Fruit fly (Drosophila melanogaster): ENCODE measurements around the gene TpnC73F.
A peak's percentile ranks its signal among the peaks of the same experiment; 100 is the strongest.

The TpnC73F gene

dm6 chr3L:17004218-17004759, 41.6 kb upstream of the TpnC73F start (continued):
- peak; percentile 98 for TF ChIP-seq sens (GFP tag)
- 0 out of 2 replicates have a peak, but pooled peaks have one; percentile 25 for TF ChIP-seq CG8765 (GFP tag; IDR thresholded peaks at IDR 0.05)
- peak; percentile 83 for TF ChIP-seq CG7357 (GFP tag; IDR thresholded peaks at IDR 0.05)
- 0 out of 3 replicates have a peak, but pooled peaks have one; percentile 19 for TF ChIP-seq sr (GFP tag; IDR thresholded peaks at IDR 0.05)
- no peak for TF ChIP-seq exex (tag; optimal IDR thresholded peaks at IDR 0.05)
- TF ChIP-seq CG2120 (GFP tag; optimal IDR thresholded peaks at IDR 0.05): peak; percentile 93
- TF ChIP-seq CG9727 (GFP tag; optimal IDR thresholded peaks at IDR 0.05): peak; percentile 85
- peak; percentile 73 for TF ChIP-seq ewg (GFP tag; optimal IDR thresholded peaks at IDR 0.05)
- TF ChIP-seq CG7987 (GFP tag; optimal IDR thresholded peaks at IDR 0.05): peak; percentile 36
- TF ChIP-seq Dek (tag; optimal IDR thresholded peaks at IDR 0.05): peak; percentile 88
- peak; percentile 38 for TF ChIP-seq wek (GFP tag; optimal IDR thresholded peaks at IDR 0.05)
- peak; percentile 75 for TF ChIP-seq CG31224 (GFP tag; IDR thresholded peaks at IDR 0.05)
- peak; percentile 88 to 90 for TF ChIP-seq dpn (GFP tag; optimal IDR thresholded peaks at IDR 0.05)
- peak; percentile 57; the same call in 1 of the 3 replicates for TF ChIP-seq ci (GFP tag; IDR thresholded peaks at IDR 0.05)
- TF ChIP-seq CG12769 (tag; optimal IDR thresholded peaks at IDR 0.05): peak; percentile 66
- peak; percentile 60 for TF ChIP-seq CG3407 (GFP tag; optimal IDR thresholded peaks at IDR 0.05)
- TF ChIP-seq Mrtf (GFP tag; IDR thresholded peaks at IDR 0.05): no peak; the same call in 1 of the 3 replicates
- peak; percentile 73 for TF ChIP-seq CG6854 (GFP tag; optimal IDR thresholded peaks at IDR 0.05)
- TF ChIP-seq luna (GFP tag; optimal IDR thresholded peaks at IDR 0.05): peak; percentile 76
- no peak for TF ChIP-seq CG13287 (GFP tag; IDR thresholded peaks at IDR 0.05; ENCODE audit: partially characterized antibody)
- peak; percentile 54 for TF ChIP-seq CG15601 (tag; optimal IDR thresholded peaks at IDR 0.05)
- peak; percentile 76; the same call in 2 of the 3 replicates for TF ChIP-seq CG3726 (GFP tag; IDR thresholded peaks at IDR 0.05)
- TF ChIP-seq Taf1 (GFP tag; IDR thresholded peaks at IDR 0.05): peak; percentile 67
- TF ChIP-seq odd (GFP tag; optimal IDR thresholded peaks at IDR 0.05): peak; percentile 74
- TF ChIP-seq CG7372 (GFP tag; IDR thresholded peaks at IDR 0.05): peak; percentile 82
- TF ChIP-seq insv (GFP tag; optimal IDR thresholded peaks at IDR 0.05): peak in 1 of 2 experiments; percentile 21
- TF ChIP-seq Drgx (GFP tag; IDR thresholded peaks at IDR 0.05): peak; percentile 73
- TF ChIP-seq kay (GFP tag; optimal IDR thresholded peaks at IDR 0.05): peak; percentile 9
- TF ChIP-seq pum (GFP tag; optimal IDR thresholded peaks at IDR 0.05): peak; percentile 90
- TF ChIP-seq Gug (GFP tag; IDR thresholded peaks at IDR 0.05): peak; percentile 79
- peak; percentile 83 for TF ChIP-seq CG9876 (GFP tag; optimal IDR thresholded peaks at IDR 0.05)
- TF ChIP-seq Hsf (GFP tag; optimal IDR thresholded peaks at IDR 0.05): peak; percentile 90
- peak; percentile 91 for TF ChIP-seq gro (GFP tag; optimal IDR thresholded peaks at IDR 0.05)
- TF ChIP-seq Bgb (GFP tag; IDR thresholded peaks at IDR 0.05; ENCODE audit: partially characterized antibody): no peak
- peak; percentile 89 for TF ChIP-seq bcd (GFP tag; optimal IDR thresholded peaks at IDR 0.05)
- peak; percentile 91 for TF ChIP-seq slbo (GFP tag; IDR thresholded peaks at IDR 0.05)
- peak; percentile 74 for TF ChIP-seq CG12299 (tag; optimal IDR thresholded peaks at IDR 0.05)
- peak; percentile 63 for TF ChIP-seq Awh (GFP tag; IDR thresholded peaks at IDR 0.05)
- TF ChIP-seq Hand (GFP tag; optimal IDR thresholded peaks at IDR 0.05): peak; percentile 76
- TF ChIP-seq CG34422 (GFP tag; IDR thresholded peaks at IDR 0.05): peak; percentile 88
- no peak for TF ChIP-seq bigmax (GFP tag; optimal IDR thresholded peaks at IDR 0.05)
- no peak; the same call in 1 of the 2 replicates for TF ChIP-seq CG16779 (GFP tag; IDR thresholded peaks at IDR 0.05)
- peak; percentile 33 for TF ChIP-seq Elba2 (GFP tag; optimal IDR thresholded peaks at IDR 0.05)
- TF ChIP-seq sc (optimal IDR thresholded peaks at IDR 0.05): no peak
- peak; percentile 57 for TF ChIP-seq sc (GFP tag; optimal IDR thresholded peaks at IDR 0.05)
- no peak for TF ChIP-seq hth (optimal IDR thresholded peaks at IDR 0.05)
- peak; percentile 92 for TF ChIP-seq esg (GFP tag; conservative IDR thresholded peaks at IDR 0.05)
- peak; percentile 90 for TF ChIP-seq CG3281 (GFP tag; optimal IDR thresholded peaks at IDR 0.05)
- peak; percentile 73 for TF ChIP-seq B-H1 (GFP tag; IDR thresholded peaks at IDR 0.05)
- TF ChIP-seq fd3F (GFP tag; optimal IDR thresholded peaks at IDR 0.05): peak; percentile 88
- TF ChIP-seq Asciz (GFP tag; optimal IDR thresholded peaks at IDR 0.05): peak; percentile 80
